Worm (Caenorhabditis elegans) whole organism, late embryonic: Measurements from ENCODE around the gene F13H10.8.
A peak's percentile ranks its signal among the peaks of the same experiment; 100 is the strongest.

Experiments
- C08G9.2 ChIP-seq: sonication (generic microtip); optimal IDR thresholded peaks from 2 replicates; lab custom pipeline; 2016; ENCODE audit warnings: mild to moderate bottlenecking, missing genetic modification characterization, moderate library complexity, missing compliant biosample characterization
- F13H6.1 ChIP-seq: sonication (generic microtip); optimal IDR thresholded peaks from 2 replicates; lab custom pipeline; 2016; ENCODE audit warnings: missing genetic modification characterization, missing compliant biosample characterization
- K02D7.2 ChIP-seq: sonication (generic microtip); optimal IDR thresholded peaks from 2 replicates; lab custom pipeline; 2017; ENCODE audit warnings: mild to moderate bottlenecking, missing genetic modification characterization, missing compliant biosample characterization
- T23F11.4 ChIP-seq: fragments of 200-800 bp; sonication (Bioruptor generic); optimal IDR thresholded peaks from 2 replicates; lab custom pipeline; 2018; ENCODE audit warnings: mild to moderate bottlenecking, missing genetic modification characterization, missing compliant biosample characterization
- Y22D7AL.16 ChIP-seq: sonication (generic microtip); optimal IDR thresholded peaks from 2 replicates; lab custom pipeline; 2016; ENCODE audit warnings: missing genetic modification characterization, missing compliant biosample characterization
- ahr-1 ChIP-seq: sonication (generic microtip); optimal IDR thresholded peaks from 2 replicates; lab custom pipeline; 2016; ENCODE audit warnings: missing genetic modification characterization, missing compliant biosample characterization
- ama-1 ChIP-seq: fragments of 150-350 bp; optimal IDR thresholded peaks from 2 replicates; lab custom pipeline; 2014
- ceh-18 ChIP-seq: sonication (generic microtip); optimal IDR thresholded peaks from 2 replicates; lab custom pipeline; 2016; ENCODE audit warnings: missing genetic modification characterization, missing compliant biosample characterization
- ceh-19 ChIP-seq: fragments of 200-800 bp; sonication (Bioruptor generic); optimal IDR thresholded peaks from 2 replicates; lab custom pipeline; 2018; ENCODE audit warnings: mild to moderate bottlenecking, missing genetic modification characterization, missing compliant biosample characterization
- ceh-2 ChIP-seq: sonication (generic microtip); optimal IDR thresholded peaks from 2 replicates; lab custom pipeline; 2016; ENCODE audit warnings: missing genotype, missing genetic modification characterization, missing compliant biosample characterization
- ceh-22 ChIP-seq: sonication (generic microtip); optimal IDR thresholded peaks from 2 replicates; lab custom pipeline; 2017; ENCODE audit warnings: missing biosample characterization, missing genetic modification characterization
- ceh-24 ChIP-seq: sonication (generic microtip); optimal IDR thresholded peaks from 2 replicates; lab custom pipeline; 2016; ENCODE audit warnings: mild to moderate bottlenecking, missing genetic modification characterization, missing compliant biosample characterization
- ceh-30 ChIP-seq: fragments of 150-350 bp; optimal IDR thresholded peaks from 2 replicates; lab custom pipeline; 2014; ENCODE audit warnings: missing biosample characterization, missing genetic modification characterization
- ceh-31 ChIP-seq: sonication (generic microtip); optimal IDR thresholded peaks from 2 replicates; lab custom pipeline; 2016; ENCODE audit warnings: missing genetic modification characterization, missing compliant biosample characterization
- ceh-34 ChIP-seq: sonication (generic microtip); optimal IDR thresholded peaks from 2 replicates; lab custom pipeline; 2016; ENCODE audit warnings: mild to moderate bottlenecking, missing genetic modification characterization, missing compliant biosample characterization
- ceh-45 ChIP-seq: fragments of 200-800 bp; sonication (Bioruptor generic); IDR thresholded peaks from 2 replicates; pipeline ENCODE4 v1.3.6; 2022; ENCODE audit warnings: missing genetic modification reagents, missing genetic modification characterization, missing compliant biosample characterization
- ceh-48 ChIP-seq: sonication (generic microtip); optimal IDR thresholded peaks from 2 replicates; lab custom pipeline; 2016; ENCODE audit warnings: missing genetic modification characterization, inconsistent platforms, missing compliant biosample characterization
- ceh-6 ChIP-seq: fragments of 200-800 bp; sonication (Bioruptor generic); optimal IDR thresholded peaks from 2 replicates; lab custom pipeline; 2018; ENCODE audit warnings: mild to moderate bottlenecking, missing genetic modification characterization, missing compliant biosample characterization
- ceh-9 ChIP-seq: sonication (generic microtip); optimal IDR thresholded peaks from 2 replicates; lab custom pipeline; 2016; ENCODE audit warnings: mild to moderate bottlenecking, missing genetic modification characterization, inconsistent platforms, missing compliant biosample characterization
- che-1 ChIP-seq: sonication (generic microtip); optimal IDR thresholded peaks from 2 replicates; lab custom pipeline; 2016; ENCODE audit warnings: mild to moderate bottlenecking, missing genetic modification characterization, missing compliant biosample characterization
- dmd-4 ChIP-seq: sonication (generic microtip); optimal IDR thresholded peaks from 2 replicates; lab custom pipeline; 2016; ENCODE audit warnings: borderline replicate concordance, missing genetic modification characterization, missing compliant biosample characterization
- dve-1 ChIP-seq: sonication (generic microtip); optimal IDR thresholded peaks from 2 replicates; lab custom pipeline; 2017; ENCODE audit warnings: antibody characterized with exemption, mild to moderate bottlenecking, missing genetic modification characterization, missing compliant biosample characterization
- elt-2 ChIP-seq: sonication (generic microtip); optimal IDR thresholded peaks from 2 replicates; lab custom pipeline; 2016; ENCODE audit warnings: missing genetic modification reagents, missing genetic modification characterization, missing compliant biosample characterization
- eyg-1 ChIP-seq: sonication (generic microtip); optimal IDR thresholded peaks from 2 replicates; lab custom pipeline; 2016; ENCODE audit warnings: missing genotype, missing genetic modification characterization, missing compliant biosample characterization
- fax-1 ChIP-seq: sonication (generic microtip); optimal IDR thresholded peaks from 2 replicates; lab custom pipeline; 2016; ENCODE audit warnings: missing genotype, missing genetic modification characterization, missing compliant biosample characterization
- gmeb-2 ChIP-seq: sonication (generic microtip); optimal IDR thresholded peaks from 2 replicates; lab custom pipeline; 2016; ENCODE audit warnings: missing genetic modification characterization, inconsistent platforms, missing compliant biosample characterization
- hlh-30 ChIP-seq: sonication (generic microtip); optimal IDR thresholded peaks from 2 replicates; lab custom pipeline; 2017; ENCODE audit warnings: antibody characterized with exemption, missing genetic modification characterization, missing compliant biosample characterization; ENCODE audit not compliant: insufficient read depth
- hlh-8 ChIP-seq: sonication (generic microtip); optimal IDR thresholded peaks from 2 replicates; lab custom pipeline; 2016; ENCODE audit warnings: missing genotype, missing genetic modification characterization, missing compliant biosample characterization
- lim-6 ChIP-seq: sonication (generic microtip); optimal IDR thresholded peaks from 2 replicates; lab custom pipeline; 2016; ENCODE audit warnings: missing genetic modification characterization, missing compliant biosample characterization
- lin-11 ChIP-seq: fragments of 200-800 bp; sonication (Bioruptor generic); optimal IDR thresholded peaks from 2 replicates; lab custom pipeline; 2018; ENCODE audit warnings: mild to moderate bottlenecking, missing genetic modification characterization, missing compliant biosample characterization
- madf-2 ChIP-seq: sonication (generic microtip); optimal IDR thresholded peaks from 2 replicates; lab custom pipeline; 2017; ENCODE audit warnings: missing genetic modification characterization, missing compliant biosample characterization
- mec-3 ChIP-seq: sonication (generic microtip); optimal IDR thresholded peaks from 2 replicates; lab custom pipeline; 2016; ENCODE audit warnings: borderline replicate concordance, missing genetic modification characterization, missing compliant biosample characterization
- nfya-1 ChIP-seq: sonication (generic microtip); optimal IDR thresholded peaks from 2 replicates; lab custom pipeline; 2017; ENCODE audit warnings: missing genetic modification characterization, mild to moderate bottlenecking, missing compliant biosample characterization, antibody characterized with exemption, moderate library complexity
- nhr-11 ChIP-seq: fragments of 150-350 bp; optimal IDR thresholded peaks from 2 replicates; lab custom pipeline; 2014; ENCODE audit warnings: missing biosample characterization, missing genetic modification characterization
- npax-4 ChIP-seq: sonication (generic microtip); optimal IDR thresholded peaks from 2 replicates; lab custom pipeline; 2016; ENCODE audit warnings: missing genetic modification characterization, missing compliant biosample characterization
- odd-2 ChIP-seq: sonication (generic microtip); optimal IDR thresholded peaks from 2 replicates; lab custom pipeline; 2017; ENCODE audit warnings: antibody characterized with exemption, mild to moderate bottlenecking, missing genetic modification characterization, missing compliant biosample characterization
- pag-3 ChIP-seq: sonication (generic microtip); optimal IDR thresholded peaks from 2 replicates; lab custom pipeline; 2016; ENCODE audit warnings: missing compliant biosample characterization, missing genetic modification characterization, borderline replicate concordance
- pat-9 ChIP-seq: fragments of 200-800 bp; sonication (Bioruptor generic); optimal IDR thresholded peaks from 2 replicates; lab custom pipeline; 2018; ENCODE audit warnings: mild to moderate bottlenecking, missing genetic modification characterization, moderate library complexity, missing compliant biosample characterization
- pax-1 ChIP-seq: fragments of 150-350 bp; optimal IDR thresholded peaks from 2 replicates; lab custom pipeline; 2014; ENCODE audit warnings: missing biosample characterization, missing genetic modification characterization
- pha-2 ChIP-seq: sonication (generic microtip); optimal IDR thresholded peaks from 2 replicates; lab custom pipeline; 2017; ENCODE audit warnings: mild to moderate bottlenecking, missing genetic modification characterization, missing compliant biosample characterization
- pqm-1 ChIP-seq: sonication (generic microtip); optimal IDR thresholded peaks from 2 replicates; lab custom pipeline; 2016; ENCODE audit warnings: missing genetic modification characterization, missing compliant biosample characterization
- ref-2 ChIP-seq: sonication (generic microtip); optimal IDR thresholded peaks from 2 replicates; lab custom pipeline; 2016; ENCODE audit warnings: missing genetic modification characterization, missing compliant biosample characterization
- rnt-1 ChIP-seq: sonication (generic microtip); optimal IDR thresholded peaks from 2 replicates; lab custom pipeline; 2016; ENCODE audit warnings: missing genetic modification characterization, missing compliant biosample characterization
- sdc-2 ChIP-seq: sonication (generic microtip); optimal IDR thresholded peaks from 2 replicates; lab custom pipeline; 2016; ENCODE audit warnings: missing genotype, missing genetic modification characterization, missing compliant biosample characterization
- sox-2 ChIP-seq: fragments of 200-800 bp; sonication (Bioruptor generic); IDR thresholded peaks from 2 replicates; pipeline ENCODE4 v1.3.6; 2022; ENCODE audit warnings: missing genetic modification reagents, missing genetic modification characterization, missing compliant biosample characterization
- sox-4 ChIP-seq: sonication (generic microtip); optimal IDR thresholded peaks from 2 replicates; lab custom pipeline; 2017; ENCODE audit warnings: mild to moderate bottlenecking, missing genetic modification characterization, inconsistent platforms, missing compliant biosample characterization
- tbx-2 ChIP-seq: sonication (generic microtip); optimal IDR thresholded peaks from 2 replicates; lab custom pipeline; 2016; ENCODE audit warnings: missing genetic modification characterization, missing compliant biosample characterization
- ttx-3 ChIP-seq: sonication (generic microtip); optimal IDR thresholded peaks from 2 replicates; lab custom pipeline; 2016; ENCODE audit warnings: missing genetic modification reagents, missing genetic modification characterization, missing compliant biosample characterization
- unc-3 ChIP-seq, 2 experiments: fragments of 200-800 bp in 1 of 2; sonication (Bioruptor generic) in 1 of 2; sonication (generic microtip) in 1 of 2; conservative IDR thresholded peaks in 1 of 2; optimal IDR thresholded peaks in 1 of 2; 2 replicates each; pipeline versions ENCODE4 v1.3.6 to Lab custom; 2016 to 2022; ENCODE audit warnings: missing compliant biosample characterization in 2 of 2, missing genetic modification characterization in 2 of 2, missing genetic modification reagents in 1 of 2
- unc-55 ChIP-seq: sonication (generic microtip); optimal IDR thresholded peaks from 2 replicates; lab custom pipeline; 2017; ENCODE audit warnings: missing biosample characterization, missing genetic modification reagents, missing genetic modification characterization
- unc-86 ChIP-seq: sonication (generic microtip); optimal IDR thresholded peaks from 2 replicates; lab custom pipeline; 2016; ENCODE audit warnings: missing genetic modification characterization, missing compliant biosample characterization
- zip-5 ChIP-seq: sonication (generic microtip); optimal IDR thresholded peaks from 2 replicates; lab custom pipeline; 2016; ENCODE audit warnings: missing genetic modification characterization, missing compliant biosample characterization
- ztf-16 ChIP-seq: sonication (generic microtip); optimal IDR thresholded peaks from 2 replicates; lab custom pipeline; 2017; ENCODE audit warnings: missing genetic modification characterization, missing compliant biosample characterization

Gene F13H10.8

ce11 chrIV:11025941-11026340 lies 5.6 kb downstream of the F13H10.8 start:
- TF ChIP-seq unc-86 (tag; lab: Kevin White, UChicago), result peak; percentile 97
- TF ChIP-seq C08G9.2 (tag; lab: Kevin White, UChicago), result peak; percentile 92
- peak; percentile 92 for TF ChIP-seq mec-3 (tag; lab: Kevin White, UChicago)
- TF ChIP-seq gmeb-2, result peak; percentile 99
- peak; percentile 88 for TF ChIP-seq zip-5 (tag; lab: Kevin White, UChicago)
- peak; percentile 95 for TF ChIP-seq ceh-2 (tag; lab: Kevin White, UChicago)
- TF ChIP-seq ceh-22 (tag; lab: Kevin White, UChicago), result peak; percentile 95
- TF ChIP-seq ceh-31, result peak; percentile 83
- no peak for TF ChIP-seq nhr-11 (tag; lab: Kevin White, UChicago)
- peak; percentile 83 for TF ChIP-seq F13H6.1
- peak; percentile 87 for TF ChIP-seq ceh-18
- peak; percentile 86 for TF ChIP-seq ama-1 (lab: Kevin White, UChicago)
- TF ChIP-seq npax-4 (tag; lab: Kevin White, UChicago), result peak; percentile 95
- peak; percentile 84 for TF ChIP-seq nfya-1 (tag; lab: Kevin White, UChicago)
- TF ChIP-seq dmd-4 (tag; lab: Kevin White, UChicago), result peak; percentile 97
- TF ChIP-seq tbx-2 (tag; lab: Kevin White, UChicago), result peak; percentile 98
- TF ChIP-seq ceh-45, result peak; percentile 97
- peak; percentile 84 for TF ChIP-seq odd-2 (tag; lab: Kevin White, UChicago)
- no peak for TF ChIP-seq unc-55 (GFP tag; lab: Kevin White, UChicago)
- TF ChIP-seq ttx-3 (tag; lab: Kevin White, UChicago), result peak; percentile 97
- TF ChIP-seq ahr-1 (tag; lab: Kevin White, UChicago), result peak; percentile 97
- TF ChIP-seq ceh-24, result peak; percentile 92
- peak; percentile 98 for TF ChIP-seq K02D7.2
- TF ChIP-seq eyg-1 (tag; lab: Kevin White, UChicago), result peak; percentile 100
- peak; percentile 99 for TF ChIP-seq ref-2
- TF ChIP-seq ceh-19, result peak; percentile 98
- TF ChIP-seq che-1 (tag; lab: Kevin White, UChicago), result peak; percentile 97
- TF ChIP-seq ceh-30 (tag; lab: Kevin White, UChicago), result peak; percentile 92
- peak; percentile 99 for TF ChIP-seq elt-2 (tag; lab: Kevin White, UChicago)
- peak; percentile 97 for TF ChIP-seq sox-2 (GFP tag; lab: Robert Waterston, UW)
- TF ChIP-seq madf-2, result peak; percentile 97
- TF ChIP-seq pag-3 (tag; lab: Kevin White, UChicago), result peak; percentile 91
- peak; percentile 96 for TF ChIP-seq hlh-8
- peak; percentile 95 for TF ChIP-seq lin-11 (tag; lab: Kevin White, UChicago)
- peak; percentile 97 for TF ChIP-seq pha-2 (tag; lab: Kevin White, UChicago)
- peak; percentile 98 for TF ChIP-seq T23F11.4 (GFP tag; lab: Kevin White, UChicago)
- peak; percentile 99 for TF ChIP-seq pat-9 (tag; lab: Kevin White, UChicago)
- TF ChIP-seq hlh-30, result peak; percentile 80
- TF ChIP-seq fax-1 (tag; lab: Kevin White, UChicago), result peak; percentile 99
- peak; percentile 99 for TF ChIP-seq ceh-6 (GFP tag; lab: Kevin White, UChicago)
- peak; percentile 96 for TF ChIP-seq ceh-9 (tag; lab: Kevin White, UChicago)
- TF ChIP-seq pqm-1 (tag; lab: Kevin White, UChicago), result peak; percentile 77
- peak; percentile 97 for TF ChIP-seq ceh-48
- TF ChIP-seq sox-4 (tag; lab: Kevin White, UChicago), result peak; percentile 97
- peak; percentile 83 for TF ChIP-seq lim-6
- TF ChIP-seq ztf-16 (tag; lab: Kevin White, UChicago), result peak; percentile 99
- TF ChIP-seq Y22D7AL.16, result peak; percentile 98
- peak; percentile 32 for TF ChIP-seq pax-1 (tag; lab: Kevin White, UChicago)
- peak; percentile 59 for TF ChIP-seq dve-1 (tag; lab: Kevin White, UChicago)
- peak; percentile 91 for TF ChIP-seq sdc-2 (tag; lab: Kevin White, UChicago)
- peak; percentile 98 for TF ChIP-seq ceh-34
- TF ChIP-seq unc-3 (GFP tag; conservative IDR thresholded peaks at IDR 0.05; lab: Robert Waterston, UW), result peak; percentile 94
- TF ChIP-seq unc-3 (tag; optimal IDR thresholded peaks at IDR 0.05; lab: Kevin White, UChicago), result peak; percentile 96
- peak; percentile 96 for TF ChIP-seq rnt-1 (tag; lab: Kevin White, UChicago)
